Fruit fly (Drosophila melanogaster) whole organism, embryonic: ENCODE data around the gene Svil.
A peak's percentile ranks its signal among the peaks of the same experiment; 100 is the strongest.

Source experiments
- Ada2b ChIP-seq: fragments of 200-800 bp; sonication (Bioruptor generic); IDR thresholded peaks from 2 replicates; pipeline ENCODE4 v1.3.6; 2022; ENCODE audit warnings: missing biosample characterization, missing genetic modification characterization
- Asciz ChIP-seq: fragments of 200-800 bp; sonication (Bioruptor generic); optimal IDR thresholded peaks from 2 replicates; lab custom pipeline; 2017; ENCODE audit warnings: missing biosample characterization, mild to moderate bottlenecking, missing genetic modification characterization, missing genetic modification reagents
- B-H2 ChIP-seq: fragments of 200-800 bp; sonication (Bioruptor generic); optimal IDR thresholded peaks from 2 replicates; lab custom pipeline; 2018; ENCODE audit warnings: missing biosample characterization, mild to moderate bottlenecking, missing genetic modification characterization
- Bgb ChIP-seq: fragments of 200-800 bp; sonication (Bioruptor generic); IDR thresholded peaks from 2 replicates; pipeline ENCODE4 v1.3.6; 2022; ENCODE audit warnings: missing biosample characterization, missing genetic modification characterization; ENCODE audit not compliant: partially characterized antibody
- CG10654 ChIP-seq: fragments of 200-800 bp; sonication (Bioruptor generic); optimal IDR thresholded peaks from 2 replicates; lab custom pipeline; 2016; ENCODE audit warnings: missing biosample characterization, missing genetic modification characterization
- CG1233 ChIP-seq: fragments of 200-800 bp; sonication (Bioruptor generic); optimal IDR thresholded peaks from 4 replicates; lab custom pipeline; 2018; ENCODE audit warnings: missing biosample characterization, mild to moderate bottlenecking, missing genetic modification characterization
- CG12659 ChIP-seq: fragments of 200-800 bp; sonication (Bioruptor generic); optimal IDR thresholded peaks from 3 replicates; lab custom pipeline; 2017; ENCODE audit warnings: mild to moderate bottlenecking, missing biosample characterization, missing genetic modification reagents, missing genetic modification characterization
- CG17568 ChIP-seq: fragments of 200-800 bp; sonication (Bioruptor generic); optimal IDR thresholded peaks from 2 replicates; lab custom pipeline; 2018; ENCODE audit warnings: missing biosample characterization, mild to moderate bottlenecking, missing genetic modification characterization, moderate library complexity
- CG17802 ChIP-seq: fragments of 200-800 bp; sonication (Bioruptor generic); optimal IDR thresholded peaks from 2 replicates; lab custom pipeline; 2018; ENCODE audit warnings: missing biosample characterization, mild to moderate bottlenecking, missing genetic modification characterization, moderate library complexity
- CG2202 ChIP-seq: fragments of 200-800 bp; sonication (Bioruptor generic); optimal IDR thresholded peaks from 2 replicates; lab custom pipeline; 2018; ENCODE audit warnings: missing biosample characterization, mild to moderate bottlenecking, missing genetic modification characterization
- CG33213 ChIP-seq: fragments of 200-800 bp; sonication (Bioruptor generic); optimal IDR thresholded peaks from 3 replicates; lab custom pipeline; 2016; ENCODE audit warnings: missing biosample characterization, missing genetic modification characterization
- CG3995 ChIP-seq: fragments of 200-800 bp; sonication (Bioruptor generic); optimal IDR thresholded peaks from 3 replicates; lab custom pipeline; 2016; ENCODE audit warnings: missing biosample characterization, missing genetic modification characterization
- CG4424 ChIP-seq: fragments of 200-800 bp; sonication (Bioruptor generic); optimal IDR thresholded peaks from 3 replicates; lab custom pipeline; 2016; ENCODE audit warnings: missing biosample characterization, missing genetic modification characterization
- CG6254 ChIP-seq: fragments of 200-800 bp; sonication (Bioruptor generic); optimal IDR thresholded peaks from 3 replicates; lab custom pipeline; 2017; ENCODE audit warnings: mild to moderate bottlenecking, missing biosample characterization, missing genetic modification reagents, missing genetic modification characterization
- CG7786 ChIP-seq: fragments of 200-800 bp; sonication (Bioruptor generic); optimal IDR thresholded peaks from 2 replicates; lab custom pipeline; 2016; ENCODE audit warnings: missing biosample characterization, missing genetic modification characterization
- CG7987 ChIP-seq: fragments of 200-800 bp; sonication (Bioruptor generic); optimal IDR thresholded peaks from 2 replicates; lab custom pipeline; 2018; ENCODE audit warnings: missing biosample characterization, mild to moderate bottlenecking, missing genetic modification characterization, moderate library complexity
- CG9797 ChIP-seq: fragments of 200-800 bp; sonication (Bioruptor generic); optimal IDR thresholded peaks from 3 replicates; lab custom pipeline; 2018; ENCODE audit warnings: missing biosample characterization, mild to moderate bottlenecking, missing genetic modification characterization
- D ChIP-seq, 2 experiments: fragments of 200-800 bp in 1 of 2; fragments of >200 bp in 1 of 2; sonication (Bioruptor generic) in 1 of 2; optimal IDR thresholded peaks; 2 replicates in 1 of 2; 3 replicates in 1 of 2; lab custom pipeline; 2017; ENCODE audit warnings: mild to moderate bottlenecking in 1 of 2, missing biosample characterization in 1 of 2, missing genetic modification characterization in 1 of 2, missing genetic modification reagents in 1 of 2
- D19B ChIP-seq: fragments of 200-800 bp; sonication (Bioruptor generic); optimal IDR thresholded peaks from 2 replicates; lab custom pipeline; 2017; ENCODE audit warnings: missing biosample characterization, mild to moderate bottlenecking, missing genetic modification characterization
- Dek ChIP-seq: fragments of 200-800 bp; sonication (Bioruptor generic); optimal IDR thresholded peaks from 3 replicates; lab custom pipeline; 2019; ENCODE audit warnings: missing biosample characterization, mild to moderate bottlenecking, missing genetic modification characterization, moderate library complexity
- E2f1 ChIP-seq: fragments of 200-800 bp; sonication (Bioruptor generic); IDR thresholded peaks from 2 replicates; pipeline ENCODE4 v1.3.6; 2022; ENCODE audit warnings: missing biosample characterization, missing genetic modification characterization
- E2f2 ChIP-seq: fragments of 200-800 bp; sonication (Bioruptor generic); IDR thresholded peaks from 2 replicates; pipeline ENCODE4 v1.3.6; 2022; ENCODE audit warnings: missing biosample characterization, missing genetic modification characterization
- Ets65A ChIP-seq: fragments of 200-800 bp; sonication (Bioruptor generic); peaks from one replicate; lab custom pipeline; 2016; ENCODE audit warnings: missing biosample characterization, missing genetic modification characterization
- Kr ChIP-seq: fragments of 200-800 bp; sonication (Bioruptor generic); optimal IDR thresholded peaks from 2 replicates; lab custom pipeline; 2017; ENCODE audit warnings: missing biosample characterization, mild to moderate bottlenecking, missing genetic modification characterization
- Lhr ChIP-seq: fragments of 200-800 bp; sonication (Bioruptor generic); optimal IDR thresholded peaks from 3 replicates; lab custom pipeline; 2017; ENCODE audit warnings: mild to moderate bottlenecking, missing biosample characterization, missing genetic modification reagents, missing genetic modification characterization
- Lpt ChIP-seq: fragments of >200 bp; optimal IDR thresholded peaks from 2 replicates; lab custom pipeline; 2018; ENCODE audit warnings: missing biosample characterization, missing genetic modification characterization
- Meics ChIP-seq: fragments of 200-800 bp; sonication (Bioruptor generic); optimal IDR thresholded peaks from 2 replicates; lab custom pipeline; 2017; ENCODE audit warnings: missing biosample characterization, mild to moderate bottlenecking, missing genetic modification characterization
- Myb ChIP-seq: fragments of 200-800 bp; sonication (Bioruptor generic); optimal IDR thresholded peaks from 2 replicates; lab custom pipeline; 2016; ENCODE audit warnings: missing biosample characterization, missing genetic modification characterization
- Neu2 ChIP-seq: fragments of 200-800 bp; sonication (Bioruptor generic); optimal IDR thresholded peaks from 3 replicates; lab custom pipeline; 2016; ENCODE audit warnings: missing biosample characterization, missing genetic modification characterization, borderline replicate concordance
- Nf-YC ChIP-seq: fragments of 200-800 bp; optimal IDR thresholded peaks from 3 replicates; lab custom pipeline; 2019; ENCODE audit warnings: missing biosample characterization, mild to moderate bottlenecking, missing genetic modification characterization, moderate library complexity
- Ptx1 ChIP-seq: fragments of 200-800 bp; sonication (Bioruptor generic); IDR thresholded peaks from 2 replicates; pipeline ENCODE4 v1.3.6; 2022; ENCODE audit warnings: missing biosample characterization, missing genetic modification characterization
- Sox100B ChIP-seq: fragments of 200-800 bp; sonication (Bioruptor generic); optimal IDR thresholded peaks from 3 replicates; lab custom pipeline; 2018; ENCODE audit warnings: missing biosample characterization, mild to moderate bottlenecking, missing genetic modification characterization
- Sox102F ChIP-seq: fragments of 200-800 bp; sonication (Bioruptor generic); optimal IDR thresholded peaks from 2 replicates; lab custom pipeline; 2018; ENCODE audit warnings: missing biosample characterization, mild to moderate bottlenecking, missing genetic modification characterization, moderate library complexity
- TFAM ChIP-seq: fragments of 200-800 bp; sonication (Bioruptor generic); optimal IDR thresholded peaks from 2 replicates; lab custom pipeline; 2017; ENCODE audit warnings: missing biosample characterization, missing genetic modification characterization, inconsistent platforms
- ac ChIP-seq: fragments of 200-800 bp; sonication (Bioruptor generic); optimal IDR thresholded peaks from 3 replicates; lab custom pipeline; 2017; ENCODE audit warnings: missing biosample characterization, mild to moderate bottlenecking, missing genetic modification characterization
- caup ChIP-seq: fragments of 200-800 bp; sonication (Bioruptor generic); optimal IDR thresholded peaks from 3 replicates; lab custom pipeline; 2017; ENCODE audit warnings: missing biosample characterization, mild to moderate bottlenecking, missing genetic modification characterization, moderate library complexity; ENCODE audit not compliant: severe bottlenecking
- fu2 ChIP-seq: fragments of 200-800 bp; sonication (Bioruptor generic); optimal IDR thresholded peaks from 2 replicates; lab custom pipeline; 2016; ENCODE audit warnings: missing biosample characterization, missing genetic modification characterization
- gem ChIP-seq: fragments of 200-800 bp; sonication (Bioruptor generic); optimal IDR thresholded peaks from 2 replicates; lab custom pipeline; 2019; ENCODE audit warnings: missing biosample characterization, mild to moderate bottlenecking, missing genetic modification characterization, moderate library complexity
- hkb ChIP-seq, 2 experiments: fragments of 200-800 bp in 1 of 2; fragments of >200 bp in 1 of 2; sonication (Bioruptor generic) in 1 of 2; IDR thresholded peaks in 1 of 2; optimal IDR thresholded peaks in 1 of 2; 2 replicates each; pipeline versions ENCODE4 v1.3.6 to Lab custom; 2017 to 2022; ENCODE audit warnings: missing biosample characterization in 1 of 2, missing genetic modification characterization in 1 of 2
- ken ChIP-seq: fragments of 200-800 bp; sonication (Bioruptor generic); IDR thresholded peaks from 3 replicates; pipeline ENCODE4 v1.3.6; 2022; ENCODE audit warnings: missing biosample characterization, missing genetic modification characterization
- lola ChIP-seq, 3 experiments: fragments of >200 bp in 2 of 3; fragments of 200-800 bp in 1 of 3; sonication (Bioruptor generic) in 1 of 3; optimal IDR thresholded peaks; 2 replicates each; lab custom pipeline; 2017 to 2019; ENCODE audit warnings: missing biosample characterization in 3 of 3, missing genetic modification characterization in 3 of 3, mild to moderate bottlenecking in 1 of 3, moderate library complexity in 1 of 3
- nerfin-1 ChIP-seq: fragments of 200-800 bp; sonication (Bioruptor generic); optimal IDR thresholded peaks from 3 replicates; lab custom pipeline; 2019; ENCODE audit warnings: missing biosample characterization, mild to moderate bottlenecking, missing genetic modification characterization, moderate library complexity
- pho ChIP-seq: fragments of 200-800 bp; sonication (Bioruptor generic); optimal IDR thresholded peaks from 2 replicates; lab custom pipeline; 2016; ENCODE audit warnings: missing biosample characterization, missing genetic modification characterization
- slbo ChIP-seq: fragments of 200-800 bp; sonication (Bioruptor generic); IDR thresholded peaks from 2 replicates; pipeline ENCODE4 v1.3.6; 2022; ENCODE audit warnings: missing biosample characterization, missing genetic modification characterization
- slou ChIP-seq: fragments of 200-800 bp; sonication (Bioruptor generic); optimal IDR thresholded peaks from 3 replicates; lab custom pipeline; 2016; ENCODE audit warnings: missing biosample characterization, missing genetic modification characterization
- stc ChIP-seq: fragments of 200-800 bp; sonication (Bioruptor generic); IDR thresholded peaks from 2 replicates; pipeline ENCODE4 v1.3.6; 2022; ENCODE audit warnings: missing biosample characterization, missing genetic modification characterization
- stwl ChIP-seq: fragments of 200-800 bp; sonication (Bioruptor generic); optimal IDR thresholded peaks from 3 replicates; lab custom pipeline; 2018; ENCODE audit warnings: missing biosample characterization, mild to moderate bottlenecking, missing genetic modification characterization, moderate library complexity
- wek ChIP-seq: fragments of 200-800 bp; sonication (Bioruptor generic); optimal IDR thresholded peaks from 3 replicates; lab custom pipeline; 2018; ENCODE audit warnings: missing biosample characterization, mild to moderate bottlenecking, missing genetic modification characterization, moderate library complexity

Svil gene

dm6 chr3L:2466411-2467015 lies 89.1 kb downstream of the Svil start (continued):
- TF ChIP-seq lola (GFP tag; optimal IDR thresholded peaks at IDR 0.05; lab: Kevin White, UChicago) = peak in 1 of 3 experiments; percentile 5
- TF ChIP-seq CG9797 = peak; percentile 88
- TF ChIP-seq CG10654 (GFP tag; lab: Kevin White, UChicago) = peak; percentile 1
- peak; percentile 60 for TF ChIP-seq E2f1 (GFP tag; lab: Robert Waterston, UW)
- peak; percentile 45 for TF ChIP-seq gem (tag; lab: Kevin White, UChicago)
- peak; percentile 28 for TF ChIP-seq CG7786 (GFP tag; lab: Kevin White, UChicago)
- no peak for TF ChIP-seq Sox102F
- TF ChIP-seq nerfin-1 (tag; lab: Kevin White, UChicago) = peak; percentile 51
- peak; percentile 54; the same call in 1 of the 2 replicates for TF ChIP-seq Bgb (GFP tag; lab: Robert Waterston, UW)
- peak; percentile 8 for TF ChIP-seq wek (GFP tag; lab: Kevin White, UChicago)
- peak; percentile 90 for TF ChIP-seq Lhr (GFP tag; lab: Kevin White, UChicago)
- peak; percentile 32 for TF ChIP-seq pho (GFP tag; lab: Kevin White, UChicago)
- peak; percentile 51 for TF ChIP-seq CG17568
- TF ChIP-seq Sox100B (GFP tag; lab: Kevin White, UChicago) = no peak
- TF ChIP-seq Meics (GFP tag; lab: Kevin White, UChicago) = no peak
- peak; percentile 59 for TF ChIP-seq Nf-YC (tag; lab: Kevin White, UChicago)
- peak; percentile 20 for TF ChIP-seq CG2202 (tag; lab: Kevin White, UChicago)
- peak; percentile 2 for TF ChIP-seq Dek (tag; lab: Kevin White, UChicago)
- TF ChIP-seq stwl (tag; lab: Kevin White, UChicago) = peak; percentile 96
- peak; percentile 22; the same call in 1 of the 2 replicates for TF ChIP-seq slbo
- peak; percentile 26 for TF ChIP-seq CG3995 (GFP tag; lab: Kevin White, UChicago)
- TF ChIP-seq Ets65A (GFP tag; lab: Kevin White, UChicago) = no peak
- no peak for TF ChIP-seq D19B (GFP tag; lab: Kevin White, UChicago)
- 0 out of 2 replicates have a peak, but pooled peaks have one; percentile 9 for TF ChIP-seq Ptx1 (GFP tag; lab: Robert Waterston, UW)
- no peak for TF ChIP-seq CG4424 (GFP tag; lab: Kevin White, UChicago)
- TF ChIP-seq Myb (GFP tag; lab: Kevin White, UChicago) = peak; percentile 74
- no peak for TF ChIP-seq slou (GFP tag; lab: Kevin White, UChicago)
- TF ChIP-seq hkb (optimal IDR thresholded peaks at IDR 0.05; lab: Kevin White, UChicago) = peak; percentile 54
- TF ChIP-seq hkb (GFP tag; IDR thresholded peaks at IDR 0.05; lab: Robert Waterston, UW) = peak; percentile 67
- TF ChIP-seq CG1233 (GFP tag; lab: Kevin White, UChicago) = no peak
- no peak for TF ChIP-seq TFAM (GFP tag; lab: Kevin White, UChicago)
- no peak for TF ChIP-seq Asciz (GFP tag; lab: Kevin White, UChicago)
- TF ChIP-seq fu2 = no peak
- TF ChIP-seq D (optimal IDR thresholded peaks at IDR 0.05; lab: Kevin White, UChicago) = peak; percentile 8
- no peak for TF ChIP-seq D (GFP tag; optimal IDR thresholded peaks at IDR 0.05; lab: Kevin White, UChicago)
- TF ChIP-seq Neu2 = no peak
- no peak for TF ChIP-seq CG6254 (GFP tag; lab: Kevin White, UChicago)
- TF ChIP-seq CG7987 (GFP tag; lab: Kevin White, UChicago) = peak; percentile 76
- peak; percentile 4 for TF ChIP-seq Kr (GFP tag; lab: Kevin White, UChicago)
- TF ChIP-seq ac (GFP tag; lab: Kevin White, UChicago) = peak; percentile 49
- peak; percentile 54 for TF ChIP-seq B-H2 (GFP tag; lab: Kevin White, UChicago)
- TF ChIP-seq CG12659 (GFP tag; lab: Kevin White, UChicago) = peak; percentile 45
- TF ChIP-seq E2f2 = peak; percentile 90
- TF ChIP-seq ken (GFP tag; lab: Robert Waterston, UW) = peak; percentile 52; the same call in 2 of the 3 replicates
- no peak for TF ChIP-seq Ada2b (GFP tag; lab: Robert Waterston, UW)
- peak; percentile 55; the same call in 1 of the 2 replicates for TF ChIP-seq stc
- TF ChIP-seq CG33213 = peak; percentile 82
- no peak for TF ChIP-seq CG17802
- peak; percentile 59 for TF ChIP-seq caup (GFP tag; lab: Kevin White, UChicago)
- no peak for TF ChIP-seq Lpt (GFP tag; lab: Kevin White, UChicago)
